Worm (Caenorhabditis elegans): ENCODE results near the gene nstp-5.

- TF ChIP-seq him-1 (tag; optimal IDR thresholded peaks at IDR 0.05) (no peak), W03F9.2 (tag; optimal IDR thresholded peaks at IDR 0.05) (no peak)
Measured at ce11 chrIV:12871445-12871947, 16.1 kb downstream of the nstp-5 start, which contains the start of gene clec-187.
